Fruit fly (Drosophila melanogaster): Measurements from ENCODE around the gene dnd.

dnd gene

DNA sequence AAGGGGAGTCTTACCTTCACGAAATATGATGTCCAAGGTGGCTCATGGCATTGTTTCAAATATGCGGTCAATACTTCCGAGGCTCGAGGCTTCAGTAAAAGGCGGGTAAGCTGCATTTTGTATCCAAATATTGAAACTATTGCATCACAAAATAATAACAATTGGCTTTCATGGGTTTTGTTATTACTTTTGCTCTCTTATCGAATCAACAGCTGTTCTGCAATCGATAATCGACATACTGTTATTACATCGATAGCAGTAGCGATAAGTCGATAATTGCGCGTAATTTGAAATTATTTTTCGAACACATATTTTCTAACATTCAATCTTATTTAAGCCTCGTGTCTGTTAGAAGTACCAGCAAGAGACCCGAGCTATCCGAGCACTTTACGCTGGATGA lies 8.7 kb downstream of the dnd start, which contains the start of gene CG34148 (continued):
- TF ChIP-seq CG12942 (GFP tag; optimal IDR thresholded peaks at IDR 0.05): no peak
- TF ChIP-seq CG31441 (GFP tag; IDR thresholded peaks at IDR 0.05): no peak
- no peak for TF ChIP-seq CG4730 (GFP tag; IDR thresholded peaks at IDR 0.05)
- TF ChIP-seq Neu2 (GFP tag; optimal IDR thresholded peaks at IDR 0.05; ENCODE audit: borderline replicate concordance): no peak
- no peak for TF ChIP-seq CG10147 (GFP tag; optimal IDR thresholded peaks at IDR 0.05)
- peak; percentile 67; the same call in 2 of the 3 replicates for TF ChIP-seq vnd (GFP tag; IDR thresholded peaks at IDR 0.05; ENCODE audit: partially characterized antibody)
- no peak for TF ChIP-seq cg (GFP tag; optimal IDR thresholded peaks at IDR 0.05)
- TF ChIP-seq CG34224 (GFP tag; IDR thresholded peaks at IDR 0.05; ENCODE audit: partially characterized antibody): peak; percentile 90
- TF ChIP-seq CG32772 (GFP tag; IDR thresholded peaks at IDR 0.05): no peak
- TF ChIP-seq Blimp-1 (GFP tag; optimal IDR thresholded peaks at IDR 0.05): no peak
- peak; percentile 83 for TF ChIP-seq CG6791 (GFP tag; IDR thresholded peaks at IDR 0.05; ENCODE audit: partially characterized antibody)
- TF ChIP-seq CTCF (GFP tag; optimal IDR thresholded peaks at IDR 0.05): no peak
- no peak for TF ChIP-seq crol (GFP tag; IDR thresholded peaks at IDR 0.05)
- no peak for TF ChIP-seq Hr51 (GFP tag; optimal IDR thresholded peaks at IDR 0.05)
- peak; percentile 63; the same call in 1 of the 3 replicates for TF ChIP-seq hb (GFP tag; IDR thresholded peaks at IDR 0.05; ENCODE audit: partially characterized antibody)
- TF ChIP-seq CG1647 (GFP tag; optimal IDR thresholded peaks at IDR 0.05): no peak
- TF ChIP-seq Doc3 (GFP tag; IDR thresholded peaks at IDR 0.05; ENCODE audit: partially characterized antibody): peak; percentile 60; the same call in 2 of the 3 replicates
- TF ChIP-seq tna (GFP tag; IDR thresholded peaks at IDR 0.05; ENCODE audit: partially characterized antibody): peak; percentile 90
- TF ChIP-seq HLH4C (GFP tag; IDR thresholded peaks at IDR 0.05; ENCODE audit: partially characterized antibody): peak; percentile 87
- TF ChIP-seq Scr (GFP tag; IDR thresholded peaks at IDR 0.05; ENCODE audit: partially characterized antibody): peak; percentile 74
- TF ChIP-seq Bgb (GFP tag; IDR thresholded peaks at IDR 0.05; ENCODE audit: partially characterized antibody): peak; percentile 71
- peak; percentile 74 for TF ChIP-seq CG2116 (GFP tag; optimal IDR thresholded peaks at IDR 0.05)
- TF ChIP-seq Hr78 (GFP tag; optimal IDR thresholded peaks at IDR 0.05): no peak
- TF ChIP-seq so (GFP tag; IDR thresholded peaks at IDR 0.05): no peak
- TF ChIP-seq p53 (GFP tag; optimal IDR thresholded peaks at IDR 0.05): no peak
- TF ChIP-seq ERR (GFP tag; optimal IDR thresholded peaks at IDR 0.05): no peak
- TF ChIP-seq zfh2 (GFP tag; optimal IDR thresholded peaks at IDR 0.05): no peak
- TF ChIP-seq ato (GFP tag; IDR thresholded peaks at IDR 0.05; ENCODE audit: partially characterized antibody): peak; percentile 85
- peak; percentile 88 for TF ChIP-seq sna (GFP tag; IDR thresholded peaks at IDR 0.05; ENCODE audit: partially characterized antibody)
- TF ChIP-seq CG1602 (GFP tag; optimal IDR thresholded peaks at IDR 0.05): no peak
- TF ChIP-seq CG7963 (GFP tag; IDR thresholded peaks at IDR 0.05; ENCODE audit: partially characterized antibody): peak; percentile 73
- peak; percentile 37 for TF ChIP-seq CG4617 (GFP tag; optimal IDR thresholded peaks at IDR 0.05; ENCODE audit: borderline replicate concordance)
- no peak for TF ChIP-seq CG14441 (GFP tag; IDR thresholded peaks at IDR 0.05)
- no peak for TF ChIP-seq yki (optimal IDR thresholded peaks at IDR 0.05)
- peak; percentile 80 for TF ChIP-seq bbx (GFP tag; IDR thresholded peaks at IDR 0.05; ENCODE audit: partially characterized antibody)
- no peak for TF ChIP-seq CG9437 (GFP tag; optimal IDR thresholded peaks at IDR 0.05)
- no peak for TF ChIP-seq Hand (GFP tag; optimal IDR thresholded peaks at IDR 0.05)
- peak; percentile 50; the same call in 1 of the 3 replicates for TF ChIP-seq knrl (GFP tag; IDR thresholded peaks at IDR 0.05; ENCODE audit: partially characterized antibody)
- no peak for TF ChIP-seq da (GFP tag; optimal IDR thresholded peaks at IDR 0.05)
- peak; percentile 34 for TF ChIP-seq CG10267 (tag; optimal IDR thresholded peaks at IDR 0.05)
- peak; percentile 92 for TF ChIP-seq E2f2 (GFP tag; IDR thresholded peaks at IDR 0.05)
- TF ChIP-seq Oaz (GFP tag; IDR thresholded peaks at IDR 0.05): no peak
- no peak for TF ChIP-seq chm (GFP tag; IDR thresholded peaks at IDR 0.05)
- no peak for TF ChIP-seq luna (GFP tag; optimal IDR thresholded peaks at IDR 0.05)
- TF ChIP-seq hbn (GFP tag; IDR thresholded peaks at IDR 0.05; ENCODE audit: partially characterized antibody): peak; percentile 77
- TF ChIP-seq jigr1 (GFP tag; IDR thresholded peaks at IDR 0.05): no peak
- TF ChIP-seq Six4 (GFP tag; optimal IDR thresholded peaks at IDR 0.05): no peak
- TF ChIP-seq org-1 (GFP tag; optimal IDR thresholded peaks at IDR 0.05): no peak
- no peak for TF ChIP-seq TFAM (GFP tag; optimal IDR thresholded peaks at IDR 0.05)
- TF ChIP-seq otp (GFP tag; IDR thresholded peaks at IDR 0.05): no peak

All from whole organism, embryonic.